Fruit fly (Drosophila melanogaster): Measurements from ENCODE around the gene CG13031.

- TF ChIP-seq Sin3A (optimal IDR thresholded peaks at IDR 0.05) (no peak), h (optimal IDR thresholded peaks at IDR 0.05) (no peak), insv (optimal IDR thresholded peaks at IDR 0.05) (no peak), Myc (optimal IDR thresholded peaks at IDR 0.05) (no peak), psq (optimal IDR thresholded peaks at IDR 0.05) (no peak), ttk (optimal IDR thresholded peaks at IDR 0.05) (no peak)
Observed at dm6 chr3L:16760274-16760673, 35.6 kb downstream of the CG13031 start.

Measured in Kc167 (cell line).